Worm (Caenorhabditis elegans) whole organism, L4 larva: ENCODE results near the gene C06G1.1.
A peak's percentile ranks its signal among the peaks of the same experiment; 100 is the strongest.

Experiments
- F10B5.3 ChIP-seq: sonication (generic microtip); optimal IDR thresholded peaks from 2 replicates; lab custom pipeline; 2016; ENCODE audit warnings: mild to moderate bottlenecking, missing genetic modification characterization, missing compliant biosample characterization
- F26F4.8 ChIP-seq: fragments of 200-800 bp; sonication (Bioruptor generic); conservative IDR thresholded peaks from 2 replicates; pipeline ENCODE4 v1.3.6; 2022; ENCODE audit warnings: missing genetic modification characterization, missing compliant biosample characterization
- F49E8.2 ChIP-seq: sonication (generic microtip); optimal IDR thresholded peaks from 2 replicates; lab custom pipeline; 2016; ENCODE audit warnings: missing compliant biosample characterization, mild to moderate bottlenecking, missing genetic modification characterization, borderline replicate concordance
- R02D3.7 ChIP-seq: fragments of 150-350 bp; sonication (generic microtip); optimal IDR thresholded peaks from 3 replicates; lab custom pipeline; 2014; ENCODE audit warnings: missing biosample characterization, missing genetic modification characterization
- T20F7.1 ChIP-seq: fragments of 200-800 bp; sonication (Bioruptor generic); optimal IDR thresholded peaks from 2 replicates; lab custom pipeline; 2018; ENCODE audit warnings: mild to moderate bottlenecking, missing genetic modification characterization, missing compliant biosample characterization
- Y48G9A.11 ChIP-seq: fragments of 200-800 bp; sonication (Bioruptor generic); IDR thresholded peaks from 2 replicates; pipeline ENCODE4 v1.3.6; 2022; ENCODE audit warnings: missing genetic modification reagents, missing genetic modification characterization, missing compliant biosample characterization
- Y5F2A.4 ChIP-seq: fragments of 200-800 bp; sonication (Bioruptor generic); optimal IDR thresholded peaks from 2 replicates; lab custom pipeline; 2018; ENCODE audit warnings: mild to moderate bottlenecking, missing genetic modification characterization, missing compliant biosample characterization
- ZK337.2 ChIP-seq: fragments of 200-800 bp; sonication (Bioruptor generic); IDR thresholded peaks from 2 replicates; pipeline ENCODE4 v1.3.6; 2022; ENCODE audit warnings: missing genetic modification reagents, missing genetic modification characterization, missing compliant biosample characterization
- ZK546.5 ChIP-seq, 2 experiments: sonication (generic microtip); optimal IDR thresholded peaks; 2 replicates each; lab custom pipeline; 2017; ENCODE audit warnings: missing biosample characterization in 2 of 2, missing genetic modification characterization in 2 of 2
- aha-1 ChIP-seq: fragments of 150-350 bp; peaks from one replicate; lab custom pipeline; 2014; ENCODE audit warnings: missing biosample characterization, missing genetic modification characterization
- aly-2 ChIP-seq: sonication (generic microtip); optimal IDR thresholded peaks from 2 replicates; lab custom pipeline; 2018; ENCODE audit warnings: missing biosample characterization, missing genetic modification characterization
- ama-1 ChIP-seq: fragments of 150-350 bp; optimal IDR thresholded peaks from 2 replicates; lab custom pipeline; 2014; ENCODE audit warnings: inconsistent platforms, mixed read lengths
- arid-1 ChIP-seq: fragments of 200-800 bp; sonication (Bioruptor generic); conservative IDR thresholded peaks from 2 replicates; pipeline ENCODE4 v1.3.6; 2022; ENCODE audit warnings: missing genetic modification reagents, missing genetic modification characterization, missing compliant biosample characterization
- ceh-62 ChIP-seq: sonication (generic microtip); optimal IDR thresholded peaks from 2 replicates; lab custom pipeline; 2017; ENCODE audit warnings: missing biosample characterization, missing genetic modification characterization
- ctbp-1 ChIP-seq: fragments of 200-800 bp; sonication (Bioruptor generic); IDR thresholded peaks from 2 replicates; pipeline ENCODE4 v1.3.6; 2022; ENCODE audit warnings: missing genetic modification reagents, missing genetic modification characterization, missing compliant biosample characterization
- daf-12 ChIP-seq: fragments of 150-350 bp; optimal IDR thresholded peaks from 2 replicates; lab custom pipeline; 2014; ENCODE audit warnings: missing biosample characterization, missing genetic modification reagents, missing genetic modification characterization
- daf-19 ChIP-seq: fragments of 200-800 bp; sonication (Bioruptor generic); conservative IDR thresholded peaks from 2 replicates; pipeline ENCODE4 v1.3.6; 2022; ENCODE audit warnings: missing genetic modification characterization, missing compliant biosample characterization
- dmd-8 ChIP-seq: fragments of 200-800 bp; sonication (Bioruptor generic); IDR thresholded peaks from 2 replicates; pipeline ENCODE4 v1.3.6; 2022; ENCODE audit warnings: missing genetic modification characterization, missing compliant biosample characterization
- dpl-1 ChIP-seq: fragments of 150-350 bp; optimal IDR thresholded peaks from 2 replicates; lab custom pipeline; 2014; ENCODE audit warnings: missing biosample characterization, missing genetic modification reagents, missing genetic modification characterization
- dve-1 ChIP-seq: sonication (generic microtip); optimal IDR thresholded peaks from 2 replicates; lab custom pipeline; 2017; ENCODE audit warnings: antibody characterized with exemption, mild to moderate bottlenecking, missing genetic modification characterization, missing compliant biosample characterization; ENCODE audit not compliant: insufficient read depth
- egl-27 ChIP-seq: sonication (generic microtip); optimal IDR thresholded peaks from 3 replicates; lab custom pipeline; 2017; ENCODE audit warnings: missing biosample characterization, missing genetic modification reagents, missing genetic modification characterization
- gei-8 ChIP-seq: fragments of 200-800 bp; sonication (Bioruptor generic); optimal IDR thresholded peaks from 2 replicates; lab custom pipeline; 2018; ENCODE audit warnings: mild to moderate bottlenecking, missing genetic modification characterization, missing compliant biosample characterization
- hmg-1.1 ChIP-seq: fragments of 200-800 bp; sonication (Bioruptor generic); IDR thresholded peaks from 2 replicates; pipeline ENCODE4 v1.3.6; 2022; ENCODE audit warnings: missing genetic modification reagents, missing genetic modification characterization, missing compliant biosample characterization
- jun-1 ChIP-seq: fragments of 150-350 bp; optimal IDR thresholded peaks from 2 replicates; lab custom pipeline; 2014; ENCODE audit warnings: missing biosample characterization, missing genetic modification reagents, missing genetic modification characterization
- lim-7 ChIP-seq: fragments of 200-800 bp; sonication (Bioruptor generic); IDR thresholded peaks from 2 replicates; pipeline ENCODE4 v1.3.6; 2022; ENCODE audit warnings: missing genetic modification characterization, missing compliant biosample characterization
- lin-1 ChIP-seq: fragments of 200-800 bp; sonication (Bioruptor generic); IDR thresholded peaks from 2 replicates; pipeline ENCODE4 v1.3.6; 2022; ENCODE audit warnings: missing genetic modification reagents, missing genetic modification characterization, missing compliant biosample characterization
- lin-29 ChIP-seq: fragments of 200-800 bp; sonication (Bioruptor generic); IDR thresholded peaks from 2 replicates; pipeline ENCODE4 v1.3.6; 2022; ENCODE audit warnings: missing genetic modification reagents, missing genetic modification characterization, missing compliant biosample characterization
- madf-5 ChIP-seq, 2 experiments: fragments of 200-800 bp; sonication (Bioruptor generic); IDR thresholded peaks; 2 replicates each; pipeline ENCODE4 v1.3.6; 2022; ENCODE audit warnings: missing compliant biosample characterization in 2 of 2, missing genetic modification characterization in 2 of 2
- madf-9 ChIP-seq: fragments of 200-800 bp; sonication (Bioruptor generic); conservative IDR thresholded peaks from 2 replicates; pipeline ENCODE4 v1.3.6; 2022; ENCODE audit warnings: missing genetic modification reagents, missing genetic modification characterization, missing compliant biosample characterization
- mdt-29 ChIP-seq: fragments of 200-800 bp; sonication (Bioruptor generic); IDR thresholded peaks from 2 replicates; pipeline ENCODE4 v1.3.6; 2022; ENCODE audit warnings: missing genetic modification reagents, missing genetic modification characterization, missing compliant biosample characterization
- mep-1 ChIP-seq: fragments of 150-350 bp; sonication (generic microtip); optimal IDR thresholded peaks from 3 replicates; lab custom pipeline; 2014; ENCODE audit warnings: missing biosample characterization, missing genetic modification characterization
- mes-2 ChIP-seq: sonication (generic microtip); optimal IDR thresholded peaks from 2 replicates; lab custom pipeline; 2016; ENCODE audit warnings: missing genotype, mild to moderate bottlenecking, missing genetic modification characterization, missing compliant biosample characterization; ENCODE audit not compliant: poor library complexity, severe bottlenecking
- mxl-3 ChIP-seq: fragments of 200-800 bp; sonication (Bioruptor generic); optimal IDR thresholded peaks from 2 replicates; lab custom pipeline; 2018; ENCODE audit warnings: mild to moderate bottlenecking, missing genetic modification characterization, missing compliant biosample characterization
- nhr-10 ChIP-seq: fragments of 150-350 bp; optimal IDR thresholded peaks from 2 replicates; lab custom pipeline; 2014; ENCODE audit warnings: missing biosample characterization, missing genetic modification characterization
- nhr-11 ChIP-seq: fragments of 150-350 bp; optimal IDR thresholded peaks from 2 replicates; lab custom pipeline; 2014; ENCODE audit warnings: missing biosample characterization, missing genetic modification characterization
- nhr-237 ChIP-seq: sonication (generic microtip); optimal IDR thresholded peaks from 2 replicates; lab custom pipeline; 2017; ENCODE audit warnings: missing biosample characterization, missing genetic modification characterization
- nhr-28 ChIP-seq: fragments of 150-350 bp; optimal IDR thresholded peaks from 2 replicates; lab custom pipeline; 2014; ENCODE audit warnings: missing biosample characterization, missing genetic modification characterization
- nhr-48 ChIP-seq: sonication (generic microtip); optimal IDR thresholded peaks from 2 replicates; lab custom pipeline; 2016; ENCODE audit warnings: mild to moderate bottlenecking, missing genetic modification characterization, missing compliant biosample characterization
- nhr-6 ChIP-seq: fragments of 150-350 bp; optimal IDR thresholded peaks from 2 replicates; lab custom pipeline; 2014; ENCODE audit warnings: missing biosample characterization, missing genetic modification characterization
- nhr-76 ChIP-seq: fragments of 150-350 bp; optimal IDR thresholded peaks from 2 replicates; lab custom pipeline; 2014; ENCODE audit warnings: missing biosample characterization, missing genetic modification characterization
- pha-4 ChIP-seq, 2 experiments: fragments of 150-350 bp in 1 of 2; fragments of 200-800 bp in 1 of 2; sonication (Bioruptor generic) in 1 of 2; IDR thresholded peaks in 1 of 2; optimal IDR thresholded peaks in 1 of 2; 2 replicates each; pipeline versions ENCODE4 v1.3.6 to Lab custom; 2014 to 2022; ENCODE audit warnings: missing genetic modification characterization in 2 of 2, missing genetic modification reagents in 2 of 2, missing biosample characterization in 1 of 2, missing compliant biosample characterization in 1 of 2
- pqm-1 ChIP-seq: sonication (generic microtip); optimal IDR thresholded peaks from 2 replicates; lab custom pipeline; 2017; ENCODE audit warnings: missing biosample characterization, missing genetic modification characterization
- sdz-12 ChIP-seq: fragments of 200-800 bp; sonication (Bioruptor generic); optimal IDR thresholded peaks from 2 replicates; lab custom pipeline; 2018; ENCODE audit warnings: mild to moderate bottlenecking, missing genetic modification characterization, missing compliant biosample characterization
- snpc-4 ChIP-seq: fragments of 150-350 bp; optimal IDR thresholded peaks from 2 replicates; lab custom pipeline; 2014; ENCODE audit warnings: missing biosample characterization, missing genetic modification characterization
- spr-1 ChIP-seq: sonication (generic microtip); optimal IDR thresholded peaks from 2 replicates; lab custom pipeline; 2016; ENCODE audit warnings: mild to moderate bottlenecking, missing genetic modification characterization, missing compliant biosample characterization
- spr-3 ChIP-seq: fragments of 200-800 bp; sonication (Bioruptor generic); optimal IDR thresholded peaks from 2 replicates; lab custom pipeline; 2018; ENCODE audit warnings: mild to moderate bottlenecking, missing genetic modification characterization, missing compliant biosample characterization
- tag-97 ChIP-seq: fragments of 200-800 bp; sonication (Bioruptor generic); IDR thresholded peaks from 2 replicates; pipeline ENCODE4 v1.3.6; 2022; ENCODE audit warnings: missing genetic modification characterization, missing compliant biosample characterization
- unc-130 ChIP-seq: sonication (generic microtip); optimal IDR thresholded peaks from 2 replicates; lab custom pipeline; 2016; ENCODE audit warnings: missing genetic modification reagents, missing genetic modification characterization, missing compliant biosample characterization
- unc-62 ChIP-seq, 3 experiments: fragments of 150-350 bp in 1 of 3; sonication (generic microtip); optimal IDR thresholded peaks in 2 of 3; peaks in 1 of 3; 1 replicate in 1 of 3; 2 replicates in 2 of 3; lab custom pipeline; 2014 to 2017; ENCODE audit warnings: missing biosample characterization in 3 of 3, missing genetic modification characterization in 3 of 3, missing genetic modification reagents in 3 of 3, missing genotype in 1 of 3
- zag-1 ChIP-seq: fragments of 150-350 bp; optimal IDR thresholded peaks from 2 replicates; lab custom pipeline; 2014; ENCODE audit warnings: missing biosample characterization, missing genetic modification characterization
- zfp-2 ChIP-seq: sonication (generic microtip); optimal IDR thresholded peaks from 2 replicates; lab custom pipeline; 2016; ENCODE audit warnings: mild to moderate bottlenecking, missing genetic modification characterization, missing compliant biosample characterization
- ztf-7 ChIP-seq: fragments of 150-350 bp; optimal IDR thresholded peaks from 2 replicates; lab custom pipeline; 2014; ENCODE audit warnings: missing biosample characterization, missing genetic modification characterization

C06G1.1 gene

DNA sequence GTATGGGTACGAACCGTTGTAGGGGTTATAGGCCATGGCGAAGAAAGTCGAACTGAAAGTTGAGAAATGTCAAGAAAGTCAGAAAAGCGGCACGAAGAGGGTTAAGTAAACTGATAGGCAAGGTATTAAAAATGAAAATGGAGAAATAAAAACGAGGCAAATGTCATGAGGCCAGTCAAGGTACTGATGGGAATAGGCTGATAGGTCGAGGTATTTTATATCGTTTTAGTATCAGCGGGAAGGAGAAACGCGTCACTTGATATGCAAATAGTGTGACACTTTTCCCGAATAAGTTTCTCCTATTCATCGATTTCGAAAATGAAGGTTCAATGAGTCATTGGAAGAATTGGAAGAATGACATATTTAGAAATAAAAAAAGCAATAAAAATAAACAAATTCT, 44.5 kb downstream of the C06G1.1 start, which contains the start of gene F22H10.3 (continued):
- TF ChIP-seq lin-1 (GFP tag; lab: Robert Waterston, UW) = peak; percentile 18; the same call in 1 of the 2 replicates
- TF ChIP-seq ztf-7 = no peak
- TF ChIP-seq lin-29 (GFP tag; lab: Robert Waterston, UW) = no peak
- TF ChIP-seq F49E8.2 = no peak
- no peak for TF ChIP-seq sdz-12
- no peak for TF ChIP-seq nhr-11
- no peak for TF ChIP-seq ZK337.2 (GFP tag; lab: Robert Waterston, UW)
- TF ChIP-seq mxl-3 (GFP tag; lab: Kevin White, UChicago) = peak; percentile 3
- TF ChIP-seq nhr-76 (tag; lab: Kevin White, UChicago) = no peak
- TF ChIP-seq zag-1 (tag; lab: Kevin White, UChicago) = no peak
- TF ChIP-seq madf-5 (GFP tag; IDR thresholded peaks at IDR 0.05; lab: Robert Waterston, UW) = no peak
- no peak for TF ChIP-seq spr-1 (tag; lab: Kevin White, UChicago)
- TF ChIP-seq mep-1 (tag; lab: Kevin White, UChicago) = peak; percentile 26
- no peak for TF ChIP-seq Y48G9A.11 (GFP tag; lab: Robert Waterston, UW)
- TF ChIP-seq jun-1 (tag; lab: Kevin White, UChicago) = no peak
- no peak for TF ChIP-seq ctbp-1 (GFP tag; lab: Robert Waterston, UW)
- peak; percentile 73 for TF ChIP-seq pqm-1 (tag; lab: Kevin White, UChicago)
- TF ChIP-seq dve-1 (tag; lab: Kevin White, UChicago) = peak; percentile 74
- TF ChIP-seq mes-2 (tag; lab: Kevin White, UChicago) = peak; percentile 13
- no peak for TF ChIP-seq spr-3
- no peak for TF ChIP-seq gei-8
- no peak for TF ChIP-seq nhr-48
- no peak for TF ChIP-seq ceh-62
- no peak for TF ChIP-seq aly-2 (tag; lab: Kevin White, UChicago)
- no peak for TF ChIP-seq daf-19 (GFP tag; lab: Robert Waterston, UW)
- TF ChIP-seq lim-7 (GFP tag; lab: Robert Waterston, UW) = no peak
- no peak for TF ChIP-seq arid-1 (GFP tag; lab: Robert Waterston, UW)
- no peak for TF ChIP-seq unc-130 (GFP tag; lab: Kevin White, UChicago)
- TF ChIP-seq tag-97 (GFP tag; lab: Robert Waterston, UW) = no peak
- TF ChIP-seq pha-4 (GFP tag; IDR thresholded peaks at IDR 0.05; lab: Robert Waterston, UW) = no peak
- TF ChIP-seq pha-4 (tag; optimal IDR thresholded peaks at IDR 0.05; lab: Kevin White, UChicago) = no peak
- TF ChIP-seq aha-1 = no peak
- TF ChIP-seq nhr-6 (tag; lab: Kevin White, UChicago) = peak; percentile 7
- peak; percentile 27 for TF ChIP-seq ama-1 (lab: Kevin White, UChicago)
- no peak for TF ChIP-seq nhr-10 (tag; lab: Kevin White, UChicago)
- peak in 1 of 2 experiments; percentile 13 for TF ChIP-seq unc-62 (GFP tag; optimal IDR thresholded peaks at IDR 0.05 in 1 of 2; lab: Kevin White, UChicago)
- no peak for TF ChIP-seq unc-62 (tag; optimal IDR thresholded peaks at IDR 0.05; lab: Kevin White, UChicago)
- no peak for TF ChIP-seq madf-9
- TF ChIP-seq F10B5.3 (tag; lab: Kevin White, UChicago) = no peak
- TF ChIP-seq snpc-4 (tag; lab: Kevin White, UChicago) = no peak
- TF ChIP-seq nhr-237 (tag; lab: Kevin White, UChicago) = no peak
- no peak for TF ChIP-seq egl-27 (tag; lab: Kevin White, UChicago)
- TF ChIP-seq R02D3.7 (tag; lab: Kevin White, UChicago) = no peak
- no peak for TF ChIP-seq ZK546.5 (tag; optimal IDR thresholded peaks at IDR 0.05; lab: Kevin White, UChicago)
- no peak for TF ChIP-seq zfp-2 (tag; lab: Kevin White, UChicago)
- peak; percentile 39 for TF ChIP-seq nhr-28 (tag; lab: Kevin White, UChicago)
- TF ChIP-seq F26F4.8 (GFP tag; lab: Robert Waterston, UW) = no peak
- no peak for TF ChIP-seq daf-12 (tag; lab: Kevin White, UChicago)
- TF ChIP-seq dpl-1 (GFP tag; lab: Kevin White, UChicago) = no peak
- TF ChIP-seq dmd-8 (GFP tag; lab: Robert Waterston, UW) = no peak
- no peak for TF ChIP-seq Y5F2A.4 (GFP tag; lab: Kevin White, UChicago)
- TF ChIP-seq mdt-29 (GFP tag; lab: Robert Waterston, UW) = no peak
- TF ChIP-seq hmg-1.1 (GFP tag; lab: Robert Waterston, UW) = no peak
- no peak for TF ChIP-seq T20F7.1 (GFP tag; lab: Kevin White, UChicago)
